Fruit fly (Drosophila melanogaster) whole organism: ENCODE data around the gene ara.

ENCODE experiments used
- CG8478 ChIP-seq: fragments of >200 bp; optimal IDR thresholded peaks from 2 replicates; lab custom pipeline; 2018; ENCODE audit warnings: inconsistent platforms
- Dll ChIP-seq: fragments of >200 bp; optimal IDR thresholded peaks from 2 replicates; lab custom pipeline; 2017
- EcR ChIP-seq, 2 experiments: fragments of >200 bp; optimal IDR thresholded peaks; 2 replicates each; lab custom pipeline; 2017; ENCODE audit warnings: missing biosample characterization in 2 of 2, missing genetic modification characterization in 2 of 2, missing genetic modification reagents in 2 of 2
- pan ChIP-seq: fragments of >200 bp; optimal IDR thresholded peaks from 2 replicates; lab custom pipeline; 2017
- psq ChIP-seq: fragments of >200 bp; optimal IDR thresholded peaks from 2 replicates; lab custom pipeline; 2017
- usp ChIP-seq: fragments of >200 bp; optimal IDR thresholded peaks from 2 replicates; lab custom pipeline; 2017; ENCODE audit warnings: missing biosample characterization, missing genetic modification characterization, mixed read lengths

DNA sequence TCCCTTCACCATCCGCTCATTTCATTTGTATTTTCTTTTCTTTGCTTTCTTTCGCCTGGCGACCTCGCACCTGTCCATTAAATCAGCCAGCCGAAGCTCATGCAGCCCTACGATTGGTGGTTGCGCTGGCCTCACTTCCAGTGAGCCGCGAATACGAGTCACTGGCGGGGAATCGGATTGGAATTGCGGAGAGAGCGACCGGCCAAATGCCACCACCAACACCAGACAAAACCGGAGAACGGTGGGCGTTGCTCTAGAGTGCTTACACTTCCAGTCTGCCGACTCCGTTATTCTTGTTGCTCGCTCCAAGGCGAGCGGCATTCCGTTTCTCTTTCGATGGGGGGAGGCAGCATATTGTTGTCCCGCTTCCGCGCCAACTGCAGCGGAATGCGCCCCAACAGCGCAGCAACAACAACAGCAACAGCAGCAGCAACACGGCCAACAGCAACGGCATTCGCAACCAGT lies at the start of gene ara:
- no peak for TF ChIP-seq usp (GFP tag; lab: Kevin White, UChicago)
- TF ChIP-seq EcR (GFP tag; optimal IDR thresholded peaks at IDR 0.05; lab: Kevin White, UChicago) = no peak
- TF ChIP-seq pan (lab: Kevin White, UChicago) = no peak
- TF ChIP-seq psq (lab: Kevin White, UChicago) = no peak
- TF ChIP-seq Dll (lab: Kevin White, UChicago) = no peak
- peak; percentile 36 for TF ChIP-seq CG8478 (lab: Kevin White, UChicago)
